Fruit fly (Drosophila melanogaster) whole organism, embryonic: Measurements from ENCODE around the gene CG8960.
A peak's percentile ranks its signal among the peaks of the same experiment; 100 is the strongest.

ENCODE experiments used
- Aef1 ChIP-seq: fragments of 200-800 bp; sonication (Bioruptor generic); IDR thresholded peaks from 3 replicates; pipeline ENCODE4 v1.3.6; 2022; ENCODE audit warnings: missing biosample characterization, missing genetic modification characterization
- B-H2 ChIP-seq: fragments of 200-800 bp; sonication (Bioruptor generic); optimal IDR thresholded peaks from 2 replicates; lab custom pipeline; 2018; ENCODE audit warnings: missing biosample characterization, mild to moderate bottlenecking, missing genetic modification characterization
- CG10209 ChIP-seq: fragments of 200-800 bp; sonication (Bioruptor generic); optimal IDR thresholded peaks from 3 replicates; lab custom pipeline; 2017; ENCODE audit warnings: missing biosample characterization, mild to moderate bottlenecking, missing genetic modification characterization, missing genetic modification reagents
- CG10462 ChIP-seq: fragments of 200-800 bp; sonication (Bioruptor generic); optimal IDR thresholded peaks from 2 replicates; lab custom pipeline; 2016; ENCODE audit warnings: missing biosample characterization, missing genetic modification characterization
- CG10543 ChIP-seq: fragments of 200-800 bp; sonication (Bioruptor generic); optimal IDR thresholded peaks from 3 replicates; lab custom pipeline; 2017; ENCODE audit warnings: missing biosample characterization, mild to moderate bottlenecking, missing genetic modification characterization, moderate library complexity
- CG12104 ChIP-seq: fragments of 200-800 bp; sonication (Bioruptor generic); optimal IDR thresholded peaks from 3 replicates; lab custom pipeline; 2016; ENCODE audit warnings: missing biosample characterization, missing genetic modification characterization
- CG12659 ChIP-seq: fragments of 200-800 bp; sonication (Bioruptor generic); optimal IDR thresholded peaks from 3 replicates; lab custom pipeline; 2017; ENCODE audit warnings: mild to moderate bottlenecking, missing biosample characterization, missing genetic modification reagents, missing genetic modification characterization
- CG12769 ChIP-seq: fragments of 200-800 bp; sonication (Bioruptor generic); optimal IDR thresholded peaks from 2 replicates; lab custom pipeline; 2019; ENCODE audit warnings: missing biosample characterization, mild to moderate bottlenecking, missing genetic modification characterization, moderate library complexity
- CG13287 ChIP-seq: fragments of 200-800 bp; sonication (Bioruptor generic); IDR thresholded peaks from 2 replicates; pipeline ENCODE4 v1.3.6; 2022; ENCODE audit warnings: missing biosample characterization, missing genetic modification characterization; ENCODE audit not compliant: partially characterized antibody
- CG15514 ChIP-seq: fragments of 200-800 bp; sonication (Bioruptor generic); optimal IDR thresholded peaks from 3 replicates; lab custom pipeline; 2017; ENCODE audit warnings: missing biosample characterization, missing genetic modification characterization, mild to moderate bottlenecking, moderate library complexity, missing genetic modification reagents
- CG17328 ChIP-seq: fragments of 200-800 bp; sonication (Bioruptor generic); IDR thresholded peaks from 2 replicates; pipeline ENCODE4 v1.3.6; 2022; ENCODE audit warnings: missing biosample characterization, missing genetic modification characterization
- CG2199 ChIP-seq: fragments of 200-800 bp; sonication (Bioruptor generic); IDR thresholded peaks from 3 replicates; pipeline ENCODE4 v1.3.6; 2022; ENCODE audit warnings: missing biosample characterization, missing genetic modification characterization
- CG2875 ChIP-seq: fragments of 200-800 bp; sonication (Bioruptor generic); optimal IDR thresholded peaks from 2 replicates; lab custom pipeline; 2017; ENCODE audit warnings: missing biosample characterization, mild to moderate bottlenecking, missing genetic modification characterization, missing genetic modification reagents
- CG30020 ChIP-seq: fragments of 200-800 bp; optimal IDR thresholded peaks from 2 replicates; lab custom pipeline; 2019; ENCODE audit warnings: missing biosample characterization, mild to moderate bottlenecking, missing genetic modification characterization, moderate library complexity
- CG31365 ChIP-seq: fragments of 200-800 bp; sonication (Bioruptor generic); optimal IDR thresholded peaks from 2 replicates; lab custom pipeline; 2018; ENCODE audit warnings: missing biosample characterization, mild to moderate bottlenecking, missing genetic modification characterization
- CG3163 ChIP-seq: fragments of 200-800 bp; sonication (Bioruptor generic); optimal IDR thresholded peaks from 3 replicates; lab custom pipeline; 2016; ENCODE audit warnings: missing biosample characterization, missing genetic modification characterization
- CG32772 ChIP-seq: fragments of 200-800 bp; sonication (Bioruptor generic); IDR thresholded peaks from 2 replicates; pipeline ENCODE4 v1.3.6; 2022; ENCODE audit warnings: missing biosample characterization, missing genetic modification characterization
- CG34224 ChIP-seq: fragments of 200-800 bp; sonication (Bioruptor generic); IDR thresholded peaks from 3 replicates; pipeline ENCODE4 v1.3.6; 2022; ENCODE audit warnings: missing biosample characterization, missing genetic modification characterization; ENCODE audit not compliant: partially characterized antibody
- CG34376 ChIP-seq: fragments of 200-800 bp; sonication (Bioruptor generic); optimal IDR thresholded peaks from 2 replicates; lab custom pipeline; 2018; ENCODE audit warnings: missing biosample characterization, mild to moderate bottlenecking, missing genetic modification characterization
- CG4360 ChIP-seq: fragments of 200-800 bp; sonication (Bioruptor generic); IDR thresholded peaks from 2 replicates; pipeline ENCODE4 v1.3.6; 2022; ENCODE audit warnings: missing biosample characterization, missing genetic modification characterization
- CG4820 ChIP-seq: fragments of 200-800 bp; sonication (Bioruptor generic); optimal IDR thresholded peaks from 3 replicates; lab custom pipeline; 2016; ENCODE audit warnings: missing biosample characterization, missing genetic modification characterization
- CG6254 ChIP-seq: fragments of 200-800 bp; sonication (Bioruptor generic); optimal IDR thresholded peaks from 3 replicates; lab custom pipeline; 2017; ENCODE audit warnings: mild to moderate bottlenecking, missing biosample characterization, missing genetic modification reagents, missing genetic modification characterization
- CG8765 ChIP-seq: fragments of 200-800 bp; sonication (Bioruptor generic); IDR thresholded peaks from 2 replicates; pipeline ENCODE4 v1.3.6; 2022; ENCODE audit warnings: missing biosample characterization, missing genetic modification characterization
- Dbx ChIP-seq: fragments of 200-800 bp; sonication (Bioruptor generic); IDR thresholded peaks from 3 replicates; pipeline ENCODE4 v1.3.6; 2022; ENCODE audit warnings: missing biosample characterization, missing genetic modification characterization
- Dfd ChIP-seq, 2 experiments: fragments of >200 bp; optimal IDR thresholded peaks; 2 replicates each; lab custom pipeline; 2017; ENCODE audit warnings: missing biosample characterization in 2 of 2, missing genetic modification characterization in 2 of 2
- ERR ChIP-seq: fragments of 200-800 bp; sonication (Bioruptor generic); optimal IDR thresholded peaks from 2 replicates; lab custom pipeline; 2016; ENCODE audit warnings: missing biosample characterization, missing genetic modification characterization
- Gsc ChIP-seq: fragments of 200-800 bp; sonication (Bioruptor generic); IDR thresholded peaks from 2 replicates; pipeline ENCODE4 v1.3.6; 2022; ENCODE audit warnings: missing biosample characterization, missing genetic modification characterization
- HHEX ChIP-seq: fragments of 200-800 bp; sonication (Bioruptor generic); optimal IDR thresholded peaks from 3 replicates; lab custom pipeline; 2017; ENCODE audit warnings: missing biosample characterization, mild to moderate bottlenecking, missing genetic modification characterization, missing genetic modification reagents
- Hr78 ChIP-seq, 2 experiments: fragments of 200-800 bp in 1 of 2; fragments of >200 bp in 1 of 2; sonication (Bioruptor generic) in 1 of 2; optimal IDR thresholded peaks; 2 replicates each; lab custom pipeline; 2017 to 2019; ENCODE audit warnings: missing biosample characterization in 2 of 2, missing genetic modification characterization in 2 of 2, mild to moderate bottlenecking in 1 of 2, moderate library complexity in 1 of 2
- Med ChIP-seq: fragments of 200-800 bp; sonication (Bioruptor generic); peaks from one replicate; lab custom pipeline; 2016; ENCODE audit warnings: missing biosample characterization, missing genetic modification characterization, mild to moderate bottlenecking, inconsistent platforms, moderate library complexity
- Poxn ChIP-seq: fragments of 200-800 bp; sonication (Bioruptor generic); IDR thresholded peaks from 2 replicates; pipeline ENCODE4 v1.3.6; 2022; ENCODE audit warnings: missing biosample characterization, missing genetic modification characterization
- Six4 ChIP-seq: fragments of 200-800 bp; sonication (Bioruptor generic); optimal IDR thresholded peaks from 2 replicates; lab custom pipeline; 2016; ENCODE audit warnings: missing biosample characterization, missing genetic modification characterization
- Xrp1 ChIP-seq: fragments of 200-800 bp; sonication (Bioruptor generic); IDR thresholded peaks from 2 replicates; pipeline ENCODE4 v1.3.6; 2022; ENCODE audit warnings: missing biosample characterization, missing genetic modification characterization
- ap ChIP-seq: fragments of 200-800 bp; sonication (Bioruptor generic); IDR thresholded peaks from 2 replicates; pipeline ENCODE4 v1.3.6; 2022; ENCODE audit warnings: missing biosample characterization, missing genetic modification characterization
- ash1 ChIP-seq: fragments of 200-800 bp; sonication (Bioruptor generic); optimal IDR thresholded peaks from 2 replicates; lab custom pipeline; 2018; ENCODE audit warnings: missing biosample characterization, mild to moderate bottlenecking, missing genetic modification characterization
- cas ChIP-seq: fragments of 200-800 bp; sonication (Bioruptor generic); IDR thresholded peaks from 2 replicates; pipeline ENCODE4 v1.3.6; 2022; ENCODE audit warnings: missing biosample characterization, missing genetic modification characterization
- croc ChIP-seq: fragments of 200-800 bp; sonication (Bioruptor generic); conservative IDR thresholded peaks from 3 replicates; pipeline ENCODE4 v1.3.6; 2022; ENCODE audit warnings: missing biosample characterization, missing genetic modification characterization
- dimm ChIP-seq: fragments of 200-800 bp; sonication (Bioruptor generic); IDR thresholded peaks from 2 replicates; pipeline ENCODE4 v1.3.6; 2022; ENCODE audit warnings: missing biosample characterization, missing genetic modification characterization
- fd3F ChIP-seq: fragments of 200-800 bp; sonication (Bioruptor generic); optimal IDR thresholded peaks from 2 replicates; lab custom pipeline; 2018; ENCODE audit warnings: missing biosample characterization, mild to moderate bottlenecking, missing genetic modification characterization, moderate library complexity
- ftz-f1 ChIP-seq: fragments of 200-800 bp; sonication (Bioruptor generic); optimal IDR thresholded peaks from 2 replicates; lab custom pipeline; 2016; ENCODE audit warnings: missing biosample characterization, missing genetic modification characterization
- gfzf ChIP-seq: fragments of 200-800 bp; sonication (Bioruptor generic); optimal IDR thresholded peaks from 2 replicates; lab custom pipeline; 2016; ENCODE audit warnings: missing biosample characterization, mild to moderate bottlenecking, missing genetic modification characterization, moderate library complexity
- grn ChIP-seq: fragments of 200-800 bp; sonication (Bioruptor generic); optimal IDR thresholded peaks from 3 replicates; lab custom pipeline; 2017; ENCODE audit warnings: missing biosample characterization, missing genetic modification characterization
- lmd ChIP-seq: fragments of 200-800 bp; sonication (Bioruptor generic); IDR thresholded peaks from 2 replicates; pipeline ENCODE4 v1.3.6; 2022; ENCODE audit warnings: missing biosample characterization, missing genetic modification characterization
- mirr ChIP-seq: fragments of 200-800 bp; sonication (Bioruptor generic); optimal IDR thresholded peaks from 3 replicates; lab custom pipeline; 2018; ENCODE audit warnings: missing biosample characterization, mild to moderate bottlenecking, missing genetic modification characterization
- p53 ChIP-seq: fragments of 200-800 bp; sonication (Bioruptor generic); optimal IDR thresholded peaks from 2 replicates; lab custom pipeline; 2016; ENCODE audit warnings: missing biosample characterization, missing genetic modification characterization
- tna ChIP-seq: fragments of 200-800 bp; sonication (Bioruptor generic); IDR thresholded peaks from 2 replicates; pipeline ENCODE4 v1.3.6; 2022; ENCODE audit warnings: missing biosample characterization, missing genetic modification characterization; ENCODE audit not compliant: partially characterized antibody
- toy ChIP-seq: fragments of 200-800 bp; sonication (Bioruptor generic); IDR thresholded peaks from 2 replicates; pipeline ENCODE4 v1.3.6; 2022; ENCODE audit warnings: missing biosample characterization, missing genetic modification characterization

CG8960 gene

dm6 chr3L:2191994-2192450 is 4.8 kb upstream of the CG8960 start, which contains the start of gene CG5707 (continued):
- peak in 1 of 2 experiments; percentile 76 for TF ChIP-seq Hr78 (GFP tag; optimal IDR thresholded peaks at IDR 0.05; lab: Kevin White, UChicago)
- TF ChIP-seq CG34376 = peak; percentile 12
- peak; percentile 53; the same call in 1 of the 3 replicates for TF ChIP-seq CG34224 (GFP tag; lab: Robert Waterston, UW)
- peak; percentile 14 for TF ChIP-seq B-H2 (GFP tag; lab: Kevin White, UChicago)
- 0 out of 2 replicates have a peak, but pooled peaks have one; percentile 17 for TF ChIP-seq tna (GFP tag; lab: Robert Waterston, UW)
- TF ChIP-seq CG10543 (GFP tag; lab: Kevin White, UChicago) = peak; percentile 24
- TF ChIP-seq Dbx (GFP tag; lab: Robert Waterston, UW) = peak; percentile 37; the same call in 1 of the 3 replicates
- TF ChIP-seq CG17328 (GFP tag; lab: Robert Waterston, UW) = no peak
- TF ChIP-seq CG12769 (tag; lab: Kevin White, UChicago) = peak; percentile 88
- no peak for TF ChIP-seq CG32772 (GFP tag; lab: Robert Waterston, UW)
- TF ChIP-seq CG13287 (GFP tag; lab: Robert Waterston, UW) = peak; percentile 19; the same call in 1 of the 2 replicates
- TF ChIP-seq Dfd (GFP tag; optimal IDR thresholded peaks at IDR 0.05; lab: Kevin White, UChicago) = no peak
- TF ChIP-seq ftz-f1 (GFP tag; lab: Kevin White, UChicago) = peak; percentile 45
- TF ChIP-seq CG15514 = peak; percentile 6
- peak; percentile 88 for TF ChIP-seq CG3163

- TF ChIP-seq ap = no peak
- no peak for TF ChIP-seq CG2199 (GFP tag; lab: Robert Waterston, UW)
- TF ChIP-seq grn (GFP tag; lab: Kevin White, UChicago) = no peak
- no peak for TF ChIP-seq CG4820 (GFP tag; lab: Kevin White, UChicago)
- TF ChIP-seq CG10209 (GFP tag; lab: Kevin White, UChicago) = no peak
- TF ChIP-seq HHEX = no peak
- no peak for TF ChIP-seq CG12659 (GFP tag; lab: Kevin White, UChicago)
- no peak for TF ChIP-seq Gsc
- no peak for TF ChIP-seq CG8765 (GFP tag; lab: Robert Waterston, UW)
- no peak for TF ChIP-seq CG30020 (tag; lab: Kevin White, UChicago)
- TF ChIP-seq gfzf (GFP tag; lab: Kevin White, UChicago) = no peak
- TF ChIP-seq Six4 (GFP tag; lab: Kevin White, UChicago) = no peak
- TF ChIP-seq p53 (GFP tag; lab: Kevin White, UChicago) = no peak
- TF ChIP-seq CG2875 = no peak
- TF ChIP-seq, all 482 proteins: peak for 0
These were observed 15.6 kb downstream of the CG8960 start, which contains the start of gene CG15878 for dm6 chr3L:2212403-2212802. TSS of gene CG15878 (minus strand) at chr3L:2212503.

DNA sequence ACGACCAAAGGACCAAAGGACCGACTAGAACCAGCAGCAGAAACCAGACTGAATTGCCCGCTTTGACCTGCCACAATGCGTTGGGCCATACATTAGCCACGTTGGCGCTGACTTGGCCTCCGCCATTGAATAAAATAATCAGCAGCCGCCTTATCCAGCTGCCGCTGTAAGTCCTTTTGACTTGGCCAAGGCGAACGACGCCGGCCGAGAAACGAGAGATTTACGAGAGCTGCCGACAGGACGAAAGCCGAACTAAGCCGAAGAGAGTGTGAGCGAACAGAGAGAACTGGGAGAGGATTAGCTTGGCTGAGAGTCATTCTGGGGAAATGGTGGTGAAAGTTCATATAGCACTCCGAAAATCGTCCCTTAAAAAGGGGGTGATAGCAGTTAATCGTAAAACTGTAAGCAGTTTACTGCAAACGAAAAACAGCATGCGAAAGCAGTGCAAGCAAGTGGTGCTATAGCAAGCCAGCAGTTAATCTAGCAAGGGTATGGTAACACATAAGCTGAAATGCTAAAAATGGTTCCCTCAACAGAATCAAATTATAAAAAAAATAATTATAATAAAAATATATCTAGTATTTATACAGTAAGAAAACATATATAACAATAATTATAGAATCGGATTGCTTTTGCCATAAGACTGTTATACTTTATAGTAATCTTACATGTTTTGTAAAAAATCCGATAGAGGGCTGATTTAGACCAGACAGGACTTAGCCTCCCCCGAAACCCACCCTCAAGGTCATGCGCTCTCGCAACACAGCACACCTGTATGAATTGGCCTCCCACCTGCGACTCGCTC is 31.8 kb downstream of the CG8960 start:
- no peak for TF ChIP-seq Xrp1
- no peak for TF ChIP-seq Aef1 (GFP tag; lab: Robert Waterston, UW)
- TF ChIP-seq CG6254 (GFP tag; lab: Kevin White, UChicago) = no peak
- TF ChIP-seq CG12104 = no peak
- no peak for TF ChIP-seq Poxn (GFP tag; lab: Robert Waterston, UW)
- TF ChIP-seq dimm = no peak
- TF ChIP-seq CG10462 (GFP tag; lab: Kevin White, UChicago) = no peak
- no peak for TF ChIP-seq CG4360 (GFP tag; lab: Robert Waterston, UW)
- no peak for TF ChIP-seq ash1
- no peak for TF ChIP-seq lmd
- peak; percentile 33 for TF ChIP-seq Med (GFP tag; lab: Kevin White, UChicago)
- TF ChIP-seq toy = no peak
- TF ChIP-seq fd3F (GFP tag; lab: Kevin White, UChicago) = no peak
- TF ChIP-seq ftz-f1 (GFP tag; lab: Kevin White, UChicago) = peak; percentile 30
- no peak for TF ChIP-seq cas
- no peak for TF ChIP-seq CG12769 (tag; lab: Kevin White, UChicago)
- TF ChIP-seq CG31365 = peak; percentile 96
- no peak for TF ChIP-seq mirr (GFP tag; lab: Kevin White, UChicago)
- no peak for TF ChIP-seq croc (GFP tag; lab: Robert Waterston, UW)
- TF ChIP-seq ERR = no peak
